Worm (Caenorhabditis elegans): Measurements from ENCODE around the gene spas-1.

The spas-1 gene

ce11 chrV:9218655-9219389 lies 43.2 kb downstream of the spas-1 start (continued):
- no peak for TF ChIP-seq daf-16 (GFP tag; optimal IDR thresholded peaks at IDR 0.05)
- peak; percentile 88 for TF ChIP-seq daf-16 (tag; optimal IDR thresholded peaks at IDR 0.05)
- TF ChIP-seq vab-7 (GFP tag; IDR thresholded peaks at IDR 0.05): no peak
- TF ChIP-seq madf-9 (GFP tag; conservative IDR thresholded peaks at IDR 0.05): no peak

ce11 chrV:9219390-9219733 lies 43.8 kb downstream of the spas-1 start:
- TF ChIP-seq hmg-1.1 (GFP tag; IDR thresholded peaks at IDR 0.05) (0 out of 2 replicates have a peak, but pooled peaks have one; percentile 27), fkh-10 (GFP tag; optimal IDR thresholded peaks at IDR 0.05) (no peak), aha-1 (tag) (peak; percentile 75)

- TF ChIP-seq hlh-30 (tag; optimal IDR thresholded peaks at IDR 0.05; ENCODE audit: insufficient read depth) (peak; percentile 69), dmd-8 (GFP tag; IDR thresholded peaks at IDR 0.05) (no peak), hlh-11 (tag; optimal IDR thresholded peaks at IDR 0.05) (peak; percentile 16), nhr-6 (tag; optimal IDR thresholded peaks at IDR 0.05) (peak; percentile 64), F10B5.3 (tag; optimal IDR thresholded peaks at IDR 0.05) (no peak), unc-130 (GFP tag; optimal IDR thresholded peaks at IDR 0.05) (peak; percentile 15), mep-1 (tag; optimal IDR thresholded peaks at IDR 0.05) (peak; percentile 39), rbr-2 (tag; optimal IDR thresholded peaks at IDR 0.05) (peak; percentile 27), mes-2 (tag; optimal IDR thresholded peaks at IDR 0.05; ENCODE audit: poor library complexity, severe bottlenecking) (peak; percentile 72), lin-38 (GFP tag; IDR thresholded peaks at IDR 0.05) (peak; percentile 92), dpl-1 (GFP tag; optimal IDR thresholded peaks at IDR 0.05) (peak; percentile 80), unc-62 (GFP tag; optimal IDR thresholded peaks at IDR 0.05 in 1 of 2) (peak in 1 of 2 experiments; percentile 6), unc-62 (tag; optimal IDR thresholded peaks at IDR 0.05) (no peak), ama-1 (optimal IDR thresholded peaks at IDR 0.05) (peak; percentile 8), zip-2 (tag; optimal IDR thresholded peaks at IDR 0.05) (no peak), lin-39 (tag; optimal IDR thresholded peaks at IDR 0.05) (no peak), nhr-28 (tag; optimal IDR thresholded peaks at IDR 0.05) (peak; percentile 37), lsy-2 (tag; optimal IDR thresholded peaks at IDR 0.05) (peak in 1 of 2 experiments; percentile 51)
These were observed 44.9 kb downstream of the spas-1 start for ce11 chrV:9220444-9220843.

ce11 chrV:9221566-9221965 lies 46.0 kb downstream of the spas-1 start, which contains the start of gene grd-6:
TSS of gene grd-6 (plus strand) at chrV:9221866.
- no peak for TF ChIP-seq fkh-10 (GFP tag; optimal IDR thresholded peaks at IDR 0.05)
- TF ChIP-seq hlh-30 (tag; optimal IDR thresholded peaks at IDR 0.05; ENCODE audit: insufficient read depth): no peak
- TF ChIP-seq rbr-2 (tag; optimal IDR thresholded peaks at IDR 0.05): no peak
- TF ChIP-seq egl-27 (tag; optimal IDR thresholded peaks at IDR 0.05): no peak
- no peak for TF ChIP-seq hmg-1.1 (GFP tag; IDR thresholded peaks at IDR 0.05)
- TF ChIP-seq jun-1 (tag; optimal IDR thresholded peaks at IDR 0.05): no peak

- TF ChIP-seq set-16 (GFP tag; IDR thresholded peaks at IDR 0.05) (peak; percentile 72; the same call in 1 of the 2 replicates), egl-43 (GFP tag; IDR thresholded peaks at IDR 0.05) (peak; percentile 38; the same call in 1 of the 2 replicates), daf-16 (GFP tag; optimal IDR thresholded peaks at IDR 0.05) (no peak), daf-16 (tag; optimal IDR thresholded peaks at IDR 0.05) (no peak), unc-62 (GFP tag; optimal IDR thresholded peaks at IDR 0.05 in 1 of 2) (no peak), unc-62 (tag; optimal IDR thresholded peaks at IDR 0.05) (no peak)
These were observed 47.2 kb downstream of the spas-1 start for ce11 chrV:9222819-9223218.

- TF ChIP-seq aha-1 (tag): peak; percentile 95
- TF ChIP-seq pqm-1 (tag; optimal IDR thresholded peaks at IDR 0.05): no peak
These were observed 48.8 kb downstream of the spas-1 start for ce11 chrV:9224377-9224776.

All from whole organism, L4 larva.